Worm (Caenorhabditis elegans) whole organism, mixed stage, embryonic: Measurements from ENCODE around the gene ddi-1.

ENCODE experiments used
- blmp-1 ChIP-seq: fragments of 150-350 bp; optimal IDR thresholded peaks from 2 replicates; lab custom pipeline; 2014; ENCODE audit warnings: missing biosample characterization, missing genetic modification characterization
- ceh-39 ChIP-seq: fragments of 150-350 bp; optimal IDR thresholded peaks from 2 replicates; lab custom pipeline; 2014; ENCODE audit warnings: missing biosample characterization, missing genetic modification characterization
- ceh-83 ChIP-seq: fragments of 200-800 bp; sonication (Bioruptor generic); optimal IDR thresholded peaks from 2 replicates; lab custom pipeline; 2018; ENCODE audit warnings: mild to moderate bottlenecking, missing genetic modification characterization, missing compliant biosample characterization
- ces-1 ChIP-seq: fragments of 150-350 bp; optimal IDR thresholded peaks from 2 replicates; lab custom pipeline; 2014; ENCODE audit warnings: missing biosample characterization, missing genetic modification reagents, missing genetic modification characterization
- cnd-1 ChIP-seq: fragments of 200-800 bp; sonication (Bioruptor generic); optimal IDR thresholded peaks from 2 replicates; lab custom pipeline; 2018; ENCODE audit warnings: mild to moderate bottlenecking, missing genetic modification characterization, missing compliant biosample characterization
- drap-1 ChIP-seq: fragments of 200-800 bp; sonication (Bioruptor generic); optimal IDR thresholded peaks from 3 replicates; lab custom pipeline; 2018; ENCODE audit warnings: mild to moderate bottlenecking, missing genetic modification characterization, missing compliant biosample characterization
- elt-1 ChIP-seq: sonication (generic microtip); optimal IDR thresholded peaks from 2 replicates; lab custom pipeline; 2017; ENCODE audit warnings: missing genetic modification characterization, mild to moderate bottlenecking, missing compliant biosample characterization, antibody characterized with exemption, moderate library complexity, borderline replicate concordance; ENCODE audit not compliant: insufficient read depth
- elt-3 ChIP-seq: fragments of 150-350 bp; optimal IDR thresholded peaks from 2 replicates; lab custom pipeline; 2014; ENCODE audit warnings: missing biosample characterization, missing genetic modification characterization
- flh-1 ChIP-seq: fragments of 200-800 bp; sonication (Bioruptor generic); optimal IDR thresholded peaks from 2 replicates; lab custom pipeline; 2018; ENCODE audit warnings: mild to moderate bottlenecking, missing genetic modification characterization, moderate library complexity, missing compliant biosample characterization
- ham-2 ChIP-seq: fragments of 200-800 bp; sonication (Bioruptor generic); optimal IDR thresholded peaks from 2 replicates; lab custom pipeline; 2018; ENCODE audit warnings: mild to moderate bottlenecking, missing genetic modification characterization, missing compliant biosample characterization
- hlh-1 ChIP-seq: fragments of 150-350 bp; optimal IDR thresholded peaks from 2 replicates; lab custom pipeline; 2014; ENCODE audit warnings: missing biosample characterization, missing genetic modification reagents, missing genetic modification characterization
- lsy-2 ChIP-seq: fragments of 150-350 bp; optimal IDR thresholded peaks from 2 replicates; lab custom pipeline; 2014; ENCODE audit warnings: missing biosample characterization, missing genetic modification characterization
- mab-5 ChIP-seq: fragments of 150-350 bp; optimal IDR thresholded peaks from 2 replicates; lab custom pipeline; 2014; ENCODE audit warnings: missing biosample characterization, missing genetic modification characterization
- mep-1 ChIP-seq: fragments of 150-350 bp; optimal IDR thresholded peaks from 2 replicates; lab custom pipeline; 2017; ENCODE audit warnings: missing biosample characterization, missing genetic modification reagents, missing genetic modification characterization, inconsistent platforms
- nhr-2 ChIP-seq: fragments of 150-350 bp; optimal IDR thresholded peaks from 2 replicates; lab custom pipeline; 2014; ENCODE audit warnings: missing biosample characterization, missing genetic modification characterization
- nhr-76 ChIP-seq: sonication (generic microtip); optimal IDR thresholded peaks from 2 replicates; lab custom pipeline; 2017; ENCODE audit warnings: missing biosample characterization, missing genetic modification characterization
- snpc-4 ChIP-seq: fragments of 150-350 bp; optimal IDR thresholded peaks from 2 replicates; lab custom pipeline; 2014; ENCODE audit warnings: missing biosample characterization, missing genetic modification characterization
- zip-8 ChIP-seq: fragments of 150-350 bp; optimal IDR thresholded peaks from 2 replicates; lab custom pipeline; 2014; ENCODE audit warnings: missing biosample characterization, missing genetic modification characterization

The ddi-1 gene

DNA sequence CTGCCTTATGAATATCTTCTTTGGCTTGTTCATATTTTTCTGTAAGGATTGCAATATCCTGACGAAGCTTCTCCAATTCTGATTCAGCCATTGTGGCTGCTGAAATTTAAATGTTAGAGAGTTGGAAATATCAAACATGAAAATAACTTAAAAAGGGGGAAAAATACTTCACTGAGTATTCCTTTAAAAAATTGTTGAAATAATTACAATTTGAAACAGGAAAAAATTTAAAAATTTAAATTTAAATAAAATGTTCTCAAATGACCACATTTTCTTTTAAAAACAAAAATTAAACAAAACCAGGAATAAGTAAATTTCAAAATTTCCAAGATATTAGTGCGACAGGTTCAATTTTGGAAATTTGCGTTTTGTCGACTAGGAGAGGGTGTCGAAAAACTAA lies 49.6 kb downstream of the ddi-1 start, which contains the start of gene bicd-1:
Gene bicd-1, minus strand, starts transcription at position 101 of the 400 bp plus-strand sequence.
- TF ChIP-seq nhr-76 (tag; lab: Kevin White, UChicago) (no peak), ceh-83 (no peak), elt-1 (tag; lab: Kevin White, UChicago) (no peak), zip-8 (no peak), hlh-1 (tag; lab: Kevin White, UChicago) (no peak), lsy-2 (tag; lab: Kevin White, UChicago) (no peak), blmp-1 (tag; lab: Kevin White, UChicago) (no peak), ham-2 (GFP tag; lab: Kevin White, UChicago) (no peak), cnd-1 (no peak), ceh-39 (tag; lab: Kevin White, UChicago) (no peak), flh-1 (GFP tag; lab: Kevin White, UChicago) (no peak), snpc-4 (tag; lab: Kevin White, UChicago) (no peak), drap-1 (no peak), ces-1 (GFP tag; lab: Kevin White, UChicago) (no peak), mep-1 (tag; lab: Kevin White, UChicago) (no peak)

DNA sequence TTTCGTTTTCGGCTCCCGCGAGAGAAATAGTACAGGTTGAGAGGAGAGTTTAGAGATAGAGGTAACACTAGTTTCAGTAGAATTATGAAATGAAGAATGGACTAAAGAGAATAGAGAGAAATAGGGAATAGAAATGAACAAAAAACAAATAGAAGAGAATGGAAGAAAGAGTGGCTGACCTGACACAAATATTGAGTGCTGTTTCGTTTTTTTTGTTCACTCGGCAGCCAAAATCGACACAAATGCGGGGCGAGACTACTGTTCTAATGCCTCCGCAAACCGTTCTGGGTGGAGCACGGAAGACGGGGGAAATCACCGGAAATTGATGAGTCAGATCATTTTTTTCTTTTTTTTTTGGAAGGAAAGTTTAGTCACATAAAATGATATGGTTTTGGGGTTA lies 50.0 kb downstream of the ddi-1 start:
- no peak for TF ChIP-seq mab-5
- no peak for TF ChIP-seq nhr-2
- no peak for TF ChIP-seq elt-3 (tag; lab: Kevin White, UChicago)
